Worm (Caenorhabditis elegans): ENCODE data around the gene lgc-45.

lgc-45 gene

DNA sequence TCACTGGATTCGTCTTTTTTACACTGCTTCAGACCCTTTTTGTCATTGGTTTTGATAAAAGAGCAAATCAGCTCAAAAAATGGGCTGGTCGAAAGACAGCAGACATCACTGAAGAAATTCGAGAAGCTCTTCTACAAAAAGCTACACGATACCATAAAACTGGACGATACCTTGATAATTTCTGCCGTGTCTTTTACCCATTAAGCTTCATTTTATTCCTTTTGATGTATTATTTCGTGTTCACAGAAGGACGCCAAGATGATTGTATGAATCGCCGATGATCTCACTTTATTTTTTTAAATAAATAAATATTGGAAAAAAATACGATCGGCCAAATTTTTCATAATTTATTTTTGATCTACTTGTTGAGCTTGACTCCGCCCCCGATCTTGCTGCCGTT lies 9.8 kb downstream of the lgc-45 start:
- TF ChIP-seq nhr-76 (tag; optimal IDR thresholded peaks at IDR 0.05) (no peak), egl-27 (tag; optimal IDR thresholded peaks at IDR 0.05) (no peak), ama-1 (optimal IDR thresholded peaks at IDR 0.05) (no peak)

DNA sequence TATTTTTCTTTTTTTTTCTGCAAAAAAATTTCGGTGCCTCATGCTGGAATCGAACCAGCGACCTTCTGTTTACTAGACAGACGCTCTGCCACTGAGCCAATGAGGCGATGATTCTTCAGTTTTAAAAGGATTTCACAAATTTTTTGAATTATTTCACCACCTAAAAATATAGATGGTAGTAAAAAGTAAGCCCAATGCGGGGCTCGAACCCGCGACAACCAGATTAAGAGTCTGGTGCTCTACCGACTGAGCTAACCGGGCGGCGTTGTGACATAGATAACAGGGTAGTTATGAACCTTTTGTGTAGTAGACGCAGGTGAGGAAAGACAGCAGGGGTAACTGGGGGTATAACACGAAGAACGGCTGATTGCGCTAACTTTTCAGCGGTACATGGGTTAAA lies 10.3 kb downstream of the lgc-45 start:
- TF ChIP-seq elt-2 (tag; optimal IDR thresholded peaks at IDR 0.05): peak; percentile 45
- peak; percentile 16 for TF ChIP-seq lin-39 (tag; optimal IDR thresholded peaks at IDR 0.05)

DNA sequence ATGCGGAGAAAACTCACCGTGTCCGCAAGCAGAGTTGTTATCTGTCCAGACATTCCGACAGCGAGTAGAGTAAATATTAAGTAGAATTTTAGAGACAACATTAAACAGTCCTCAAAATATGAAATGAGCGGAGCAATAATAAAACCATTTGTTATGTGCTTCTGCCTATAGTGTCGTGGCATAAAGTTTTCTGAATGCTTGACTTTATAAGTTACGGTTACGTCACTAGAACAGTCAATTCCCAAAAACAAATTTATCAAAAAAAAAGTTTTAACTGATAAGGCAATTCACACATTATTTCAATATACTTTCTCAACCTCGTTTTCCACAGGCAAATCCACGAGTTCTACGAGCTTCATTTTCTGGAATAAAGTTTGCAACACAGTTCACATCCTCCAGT lies 11.8 kb downstream of the lgc-45 start, which contains the start of gene clec-127:
Gene clec-127, minus strand, starts transcription at position 101 of the 400 bp plus-strand sequence.
- no peak for TF ChIP-seq zag-1 (tag; optimal IDR thresholded peaks at IDR 0.05)
- TF ChIP-seq nhr-11 (tag; optimal IDR thresholded peaks at IDR 0.05): no peak
- no peak for TF ChIP-seq ceh-9 (tag; optimal IDR thresholded peaks at IDR 0.05)
- TF ChIP-seq nhr-76 (tag; optimal IDR thresholded peaks at IDR 0.05): no peak
- TF ChIP-seq ceh-16 (tag; optimal IDR thresholded peaks at IDR 0.05): no peak

DNA sequence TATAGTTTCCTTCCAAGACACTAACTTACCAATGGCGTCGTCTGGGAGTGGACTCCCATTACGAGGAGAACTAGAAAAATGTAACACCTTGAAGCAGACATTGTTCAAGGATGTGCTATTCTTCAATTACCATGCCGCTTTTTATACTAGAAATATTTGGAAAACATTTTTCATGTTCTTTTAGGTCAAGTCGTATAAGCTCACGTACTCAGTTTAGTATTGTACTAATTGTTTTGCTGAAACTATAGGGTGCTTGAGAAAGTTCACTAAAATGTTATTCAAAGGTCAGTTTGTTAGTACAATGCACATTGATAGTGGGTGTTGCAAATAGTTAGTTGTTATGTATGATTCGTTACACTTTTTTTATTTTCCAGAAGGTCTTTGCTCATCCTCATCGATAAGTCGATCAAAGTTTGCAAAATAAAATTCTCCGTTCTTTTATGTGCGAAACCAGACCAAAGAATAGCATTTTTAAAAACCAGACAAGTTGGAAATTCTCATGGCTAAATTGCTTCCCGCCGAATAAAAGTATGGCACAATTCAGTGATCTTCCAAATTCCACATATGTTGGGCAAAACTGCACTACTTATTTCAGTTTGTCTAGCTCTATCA lies 13.8 kb downstream of the lgc-45 start, which contains the start of the genes clec-128 and clec-129:
Gene clec-128, minus strand, starts transcription at position 101 of the 612 bp plus-strand sequence.
Gene clec-129, plus strand, starts transcription at position 562 of the 612 bp plus-strand sequence.
- TF ChIP-seq egl-5 (tag; optimal IDR thresholded peaks at IDR 0.05): no peak
- TF ChIP-seq nhr-43 (tag; optimal IDR thresholded peaks at IDR 0.05; ENCODE audit: poor library complexity, severe bottlenecking): no peak
- no peak for TF ChIP-seq nhr-76 (tag; optimal IDR thresholded peaks at IDR 0.05)
- TF ChIP-seq nhr-77 (tag; optimal IDR thresholded peaks at IDR 0.05): no peak
- TF ChIP-seq eor-1 (tag; optimal IDR thresholded peaks at IDR 0.05): no peak
- TF ChIP-seq snpc-4 (tag; optimal IDR thresholded peaks at IDR 0.05): no peak
- no peak for TF ChIP-seq ama-1 (optimal IDR thresholded peaks at IDR 0.05)
- TF ChIP-seq nhr-12 (tag; optimal IDR thresholded peaks at IDR 0.05): no peak
- TF ChIP-seq unc-62 (GFP tag; optimal IDR thresholded peaks at IDR 0.05): no peak
- no peak for TF ChIP-seq sea-2 (GFP tag; optimal IDR thresholded peaks at IDR 0.05)
- no peak for TF ChIP-seq skn-1 (tag; optimal IDR thresholded peaks at IDR 0.05)
- TF ChIP-seq ceh-9 (tag; optimal IDR thresholded peaks at IDR 0.05): no peak
- no peak for TF ChIP-seq hmg-11 (tag; optimal IDR thresholded peaks at IDR 0.05)

DNA sequence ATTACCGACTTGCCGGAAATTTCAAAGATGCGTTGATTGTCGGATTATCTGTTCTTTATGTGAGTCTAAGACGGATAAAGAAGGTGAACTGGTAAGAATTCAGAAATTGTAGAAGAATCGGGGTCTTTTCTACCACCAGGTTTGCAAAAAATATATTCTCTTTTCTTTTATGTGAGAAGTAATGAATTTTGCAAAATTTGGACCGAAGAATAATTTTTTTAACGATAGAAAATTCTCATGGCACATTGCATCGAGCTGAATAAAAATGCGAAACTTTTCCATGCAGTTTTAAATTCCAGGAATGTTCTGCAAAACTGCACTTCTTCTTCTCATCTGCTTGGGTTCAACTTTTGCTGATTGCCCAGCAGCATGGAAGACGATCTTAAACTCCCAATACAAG lies 16.0 kb downstream of the lgc-45 start, which contains the start of gene clec-130:
Gene clec-130, plus strand, starts transcription at position 301 of the 400 bp plus-strand sequence.
- TF ChIP-seq pqm-1 (tag; optimal IDR thresholded peaks at IDR 0.05) (no peak), lsy-12 (tag; optimal IDR thresholded peaks at IDR 0.05) (no peak), unc-62 (GFP tag; optimal IDR thresholded peaks at IDR 0.05) (no peak), unc-39 (tag; optimal IDR thresholded peaks at IDR 0.05) (no peak), nhr-11 (tag; optimal IDR thresholded peaks at IDR 0.05) (no peak), elt-3 (tag; optimal IDR thresholded peaks at IDR 0.05) (no peak), ceh-28 (tag; optimal IDR thresholded peaks at IDR 0.05) (no peak), nhr-67 (tag; optimal IDR thresholded peaks at IDR 0.05) (no peak), nhr-23 (tag; optimal IDR thresholded peaks at IDR 0.05) (no peak), nhr-237 (tag; optimal IDR thresholded peaks at IDR 0.05) (no peak), fkh-10 (GFP tag; optimal IDR thresholded peaks at IDR 0.05) (no peak), snpc-4 (tag; optimal IDR thresholded peaks at IDR 0.05) (no peak), fkh-2 (tag; optimal IDR thresholded peaks at IDR 0.05) (no peak), eor-1 (tag; optimal IDR thresholded peaks at IDR 0.05) (no peak), nhr-76 (tag; optimal IDR thresholded peaks at IDR 0.05) (no peak), nhr-25 (tag; optimal IDR thresholded peaks at IDR 0.05) (no peak), fos-1 (tag; optimal IDR thresholded peaks at IDR 0.05) (no peak), daf-12 (tag; optimal IDR thresholded peaks at IDR 0.05) (no peak)

DNA sequence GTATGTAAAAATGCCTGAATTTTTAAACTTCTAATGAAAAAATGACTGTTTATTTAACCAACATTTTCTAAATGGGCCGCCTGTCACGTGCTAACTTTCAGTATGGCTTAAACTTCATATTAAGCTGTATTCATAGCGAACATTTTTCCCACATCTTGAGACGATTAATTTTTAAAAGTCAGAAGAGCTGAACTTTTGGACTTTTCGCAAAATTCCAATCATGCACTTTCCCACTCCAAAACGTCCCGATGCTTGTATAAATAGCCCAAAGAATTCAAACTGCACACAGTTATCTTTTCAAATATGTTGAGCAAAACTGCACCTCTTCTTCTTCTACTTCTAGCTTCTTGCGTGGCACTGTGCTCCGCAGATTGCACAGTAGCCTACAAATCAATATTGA lies 19.5 kb downstream of the lgc-45 start, which contains the start of gene clec-132:
Gene clec-132, plus strand, starts transcription at position 301 of the 400 bp plus-strand sequence.
- TF ChIP-seq nhr-11 (tag; optimal IDR thresholded peaks at IDR 0.05) (no peak), elt-2 (tag; optimal IDR thresholded peaks at IDR 0.05) (no peak), R02D3.7 (tag; optimal IDR thresholded peaks at IDR 0.05) (no peak), fkh-10 (GFP tag; optimal IDR thresholded peaks at IDR 0.05) (no peak), nhr-25 (tag; optimal IDR thresholded peaks at IDR 0.05) (no peak), fkh-2 (tag; optimal IDR thresholded peaks at IDR 0.05) (no peak), elt-3 (tag; optimal IDR thresholded peaks at IDR 0.05) (no peak), nhr-43 (tag; optimal IDR thresholded peaks at IDR 0.05; ENCODE audit: poor library complexity, severe bottlenecking) (no peak), egl-27 (tag; optimal IDR thresholded peaks at IDR 0.05) (no peak), ceh-28 (tag; optimal IDR thresholded peaks at IDR 0.05) (no peak), ama-1 (optimal IDR thresholded peaks at IDR 0.05) (no peak), egl-5 (tag; optimal IDR thresholded peaks at IDR 0.05) (no peak), hmg-11 (tag; optimal IDR thresholded peaks at IDR 0.05) (no peak), fos-1 (tag; optimal IDR thresholded peaks at IDR 0.05) (no peak)
